Fruit fly (Drosophila melanogaster) whole organism, embryonic: ENCODE data around the gene Unr.

ENCODE experiments used
- CG10209 ChIP-seq: fragments of 200-800 bp; sonication (Bioruptor generic); optimal IDR thresholded peaks from 3 replicates; lab custom pipeline; 2017; ENCODE audit warnings: missing biosample characterization, mild to moderate bottlenecking, missing genetic modification characterization, missing genetic modification reagents
- CG10979 ChIP-seq: fragments of 200-800 bp; sonication (Bioruptor generic); optimal IDR thresholded peaks from 2 replicates; lab custom pipeline; 2018; ENCODE audit warnings: missing biosample characterization, mild to moderate bottlenecking, missing genetic modification characterization, moderate library complexity
- CG11085 ChIP-seq: fragments of 200-800 bp; sonication (Bioruptor generic); IDR thresholded peaks from 2 replicates; pipeline ENCODE4 v1.3.6; 2022; ENCODE audit warnings: missing biosample characterization, missing genetic modification characterization
- CG11504 ChIP-seq: fragments of 200-800 bp; sonication (Bioruptor generic); optimal IDR thresholded peaks from 3 replicates; lab custom pipeline; 2019; ENCODE audit warnings: missing biosample characterization, mild to moderate bottlenecking, missing genetic modification characterization, moderate library complexity
- CG11696 ChIP-seq: fragments of 200-800 bp; sonication (Bioruptor generic); IDR thresholded peaks from 2 replicates; pipeline ENCODE4 v1.3.6; 2022; ENCODE audit warnings: missing biosample characterization, missing genetic modification characterization
- CG15479 ChIP-seq: fragments of 200-800 bp; sonication (Bioruptor generic); optimal IDR thresholded peaks from 3 replicates; lab custom pipeline; 2019; ENCODE audit warnings: missing biosample characterization, mild to moderate bottlenecking, missing genetic modification characterization, moderate library complexity
- CG15601 ChIP-seq: fragments of 200-800 bp; sonication (Bioruptor generic); optimal IDR thresholded peaks from 3 replicates; lab custom pipeline; 2019; ENCODE audit warnings: missing biosample characterization, mild to moderate bottlenecking, missing genetic modification characterization, moderate library complexity
- CG18011 ChIP-seq: fragments of 200-800 bp; sonication (Bioruptor generic); optimal IDR thresholded peaks from 2 replicates; lab custom pipeline; 2017; ENCODE audit warnings: missing biosample characterization, missing genetic modification characterization, mild to moderate bottlenecking, moderate library complexity, missing genotype
- CG3163 ChIP-seq: fragments of 200-800 bp; sonication (Bioruptor generic); optimal IDR thresholded peaks from 3 replicates; lab custom pipeline; 2016; ENCODE audit warnings: missing biosample characterization, missing genetic modification characterization
- CG32772 ChIP-seq: fragments of 200-800 bp; sonication (Bioruptor generic); IDR thresholded peaks from 2 replicates; pipeline ENCODE4 v1.3.6; 2022; ENCODE audit warnings: missing biosample characterization, missing genetic modification characterization
- CG33557 ChIP-seq: fragments of 200-800 bp; sonication (Bioruptor generic); optimal IDR thresholded peaks from 2 replicates; lab custom pipeline; 2019; ENCODE audit warnings: missing biosample characterization, mild to moderate bottlenecking, missing genetic modification characterization, moderate library complexity
- CG34376 ChIP-seq: fragments of 200-800 bp; sonication (Bioruptor generic); optimal IDR thresholded peaks from 2 replicates; lab custom pipeline; 2018; ENCODE audit warnings: missing biosample characterization, mild to moderate bottlenecking, missing genetic modification characterization
- CG4328 ChIP-seq: fragments of 200-800 bp; sonication (Bioruptor generic); optimal IDR thresholded peaks from 3 replicates; lab custom pipeline; 2017; ENCODE audit warnings: missing biosample characterization, missing genetic modification reagents, missing genetic modification characterization
- CG7839 ChIP-seq: fragments of 200-800 bp; sonication (Bioruptor generic); optimal IDR thresholded peaks from 3 replicates; lab custom pipeline; 2018; ENCODE audit warnings: missing biosample characterization, mild to moderate bottlenecking, missing genetic modification characterization, moderate library complexity
- CG8388 ChIP-seq: fragments of 200-800 bp; sonication (Bioruptor generic); optimal IDR thresholded peaks from 2 replicates; lab custom pipeline; 2019; ENCODE audit warnings: missing biosample characterization, mild to moderate bottlenecking, missing genetic modification characterization, moderate library complexity
- CG9609 ChIP-seq: fragments of 200-800 bp; sonication (Bioruptor generic); optimal IDR thresholded peaks from 3 replicates; lab custom pipeline; 2016; ENCODE audit warnings: missing biosample characterization, missing genetic modification characterization
- CG9797 ChIP-seq: fragments of 200-800 bp; sonication (Bioruptor generic); optimal IDR thresholded peaks from 3 replicates; lab custom pipeline; 2018; ENCODE audit warnings: missing biosample characterization, mild to moderate bottlenecking, missing genetic modification characterization
- Dek ChIP-seq: fragments of 200-800 bp; sonication (Bioruptor generic); optimal IDR thresholded peaks from 3 replicates; lab custom pipeline; 2019; ENCODE audit warnings: missing biosample characterization, mild to moderate bottlenecking, missing genetic modification characterization, moderate library complexity
- Elba2 ChIP-seq: fragments of 200-800 bp; sonication (Bioruptor generic); optimal IDR thresholded peaks from 3 replicates; lab custom pipeline; 2016; ENCODE audit warnings: missing biosample characterization, missing genetic modification characterization
- Ets65A ChIP-seq: fragments of 200-800 bp; sonication (Bioruptor generic); peaks from one replicate; lab custom pipeline; 2016; ENCODE audit warnings: missing biosample characterization, missing genetic modification characterization
- Ets97D ChIP-seq: fragments of 200-800 bp; sonication (Bioruptor generic); optimal IDR thresholded peaks from 3 replicates; lab custom pipeline; 2016; ENCODE audit warnings: missing biosample characterization, missing genetic modification characterization
- Hr3 ChIP-seq: fragments of 200-800 bp; sonication (Bioruptor generic); optimal IDR thresholded peaks from 3 replicates; lab custom pipeline; 2016; ENCODE audit warnings: missing biosample characterization, missing genetic modification characterization
- Jarid2 ChIP-seq: fragments of 200-800 bp; sonication (Bioruptor generic); optimal IDR thresholded peaks from 3 replicates; lab custom pipeline; 2017; ENCODE audit warnings: mild to moderate bottlenecking, missing biosample characterization, missing genetic modification reagents, missing genetic modification characterization
- Lim3 ChIP-seq: fragments of 200-800 bp; sonication (Bioruptor generic); IDR thresholded peaks from 2 replicates; pipeline ENCODE4 v1.3.6; 2022; ENCODE audit warnings: missing biosample characterization, missing genetic modification characterization
- MESR4 ChIP-seq: fragments of 200-800 bp; sonication (Bioruptor generic); optimal IDR thresholded peaks from 2 replicates; lab custom pipeline; 2018; ENCODE audit warnings: missing biosample characterization, mild to moderate bottlenecking, missing genetic modification characterization, moderate library complexity
- Med ChIP-seq: fragments of 200-800 bp; sonication (Bioruptor generic); peaks from one replicate; lab custom pipeline; 2016; ENCODE audit warnings: missing biosample characterization, missing genetic modification characterization, mild to moderate bottlenecking, inconsistent platforms, moderate library complexity
- Meics ChIP-seq: fragments of 200-800 bp; sonication (Bioruptor generic); optimal IDR thresholded peaks from 2 replicates; lab custom pipeline; 2017; ENCODE audit warnings: missing biosample characterization, mild to moderate bottlenecking, missing genetic modification characterization
- Nf-YB ChIP-seq: fragments of 200-800 bp; sonication (Bioruptor generic); optimal IDR thresholded peaks from 3 replicates; lab custom pipeline; 2019; ENCODE audit warnings: missing biosample characterization, mild to moderate bottlenecking, missing genetic modification characterization, moderate library complexity
- Oli ChIP-seq: fragments of 200-800 bp; sonication (Bioruptor generic); optimal IDR thresholded peaks from 2 replicates; lab custom pipeline; 2018; ENCODE audit warnings: missing biosample characterization, mild to moderate bottlenecking, missing genetic modification characterization, moderate library complexity
- Stat92E ChIP-seq, 3 experiments: fragments of >200 bp in 2 of 3; fragments of 200-800 bp in 1 of 3; sonication (Bioruptor generic) in 1 of 3; optimal IDR thresholded peaks; 2 replicates each; lab custom pipeline; 2017 to 2019; ENCODE audit warnings: missing biosample characterization in 3 of 3, missing genetic modification characterization in 3 of 3, mild to moderate bottlenecking in 1 of 3, moderate library complexity in 1 of 3
- Vsx1 ChIP-seq: fragments of 200-800 bp; sonication (Bioruptor generic); optimal IDR thresholded peaks from 2 replicates; lab custom pipeline; 2017; ENCODE audit warnings: missing biosample characterization, mild to moderate bottlenecking, missing genetic modification characterization, missing genetic modification reagents
- az2 ChIP-seq: fragments of 200-800 bp; sonication (Bioruptor generic); optimal IDR thresholded peaks from 3 replicates; lab custom pipeline; 2016; ENCODE audit warnings: missing biosample characterization, missing genetic modification characterization
- btn ChIP-seq: fragments of 200-800 bp; sonication (Bioruptor generic); optimal IDR thresholded peaks from 2 replicates; lab custom pipeline; 2016; ENCODE audit warnings: missing biosample characterization, missing genetic modification characterization
- corto ChIP-seq: fragments of 200-800 bp; sonication (Bioruptor generic); optimal IDR thresholded peaks from 2 replicates; lab custom pipeline; 2016; ENCODE audit warnings: missing biosample characterization, mild to moderate bottlenecking, missing genetic modification characterization, moderate library complexity
- crp ChIP-seq, 2 experiments: fragments of 200-800 bp; sonication (Bioruptor generic); optimal IDR thresholded peaks; 2 replicates in 1 of 2; 3 replicates in 1 of 2; lab custom pipeline; 2017; ENCODE audit warnings: missing biosample characterization in 2 of 2, missing genetic modification characterization in 2 of 2, mild to moderate bottlenecking in 1 of 2, moderate library complexity in 1 of 2
- cwo ChIP-seq: fragments of 200-800 bp; sonication (Bioruptor generic); optimal IDR thresholded peaks from 3 replicates; lab custom pipeline; 2017; ENCODE audit warnings: missing biosample characterization, missing genetic modification characterization, mild to moderate bottlenecking, moderate library complexity, missing genetic modification reagents
- emc ChIP-seq: fragments of 200-800 bp; sonication (Bioruptor generic); optimal IDR thresholded peaks from 2 replicates; lab custom pipeline; 2016; ENCODE audit warnings: missing biosample characterization, missing genetic modification characterization
- exex ChIP-seq: fragments of 200-800 bp; sonication (Bioruptor generic); optimal IDR thresholded peaks from 4 replicates; lab custom pipeline; 2018; ENCODE audit warnings: missing biosample characterization, mild to moderate bottlenecking, missing genetic modification characterization, moderate library complexity
- ind ChIP-seq: fragments of 200-800 bp; sonication (Bioruptor generic); optimal IDR thresholded peaks from 3 replicates; lab custom pipeline; 2016; ENCODE audit warnings: missing biosample characterization, missing genetic modification characterization
- inv ChIP-seq: fragments of 200-800 bp; sonication (Bioruptor generic); IDR thresholded peaks from 2 replicates; pipeline ENCODE4 v1.3.6; 2022; ENCODE audit warnings: missing biosample characterization, missing genetic modification characterization; ENCODE audit not compliant: partially characterized antibody
- lab ChIP-seq: fragments of 200-800 bp; sonication (Bioruptor generic); optimal IDR thresholded peaks from 3 replicates; lab custom pipeline; 2017; ENCODE audit warnings: missing biosample characterization, missing genetic modification characterization, mild to moderate bottlenecking, moderate library complexity, missing genetic modification reagents
- slp2 ChIP-seq: fragments of 200-800 bp; sonication (Bioruptor generic); optimal IDR thresholded peaks from 2 replicates; lab custom pipeline; 2016; ENCODE audit warnings: missing biosample characterization, missing genetic modification characterization
- twi ChIP-seq: fragments of 200-800 bp; optimal IDR thresholded peaks from 2 replicates; lab custom pipeline; 2019; ENCODE audit warnings: missing biosample characterization, mild to moderate bottlenecking, missing genetic modification characterization, moderate library complexity
- unpg ChIP-seq: fragments of 200-800 bp; sonication (Bioruptor generic); optimal IDR thresholded peaks from 3 replicates; lab custom pipeline; 2018; ENCODE audit warnings: missing biosample characterization, mild to moderate bottlenecking, missing genetic modification characterization, moderate library complexity
- zfh1 ChIP-seq: fragments of 200-800 bp; sonication (Bioruptor generic); IDR thresholded peaks from 3 replicates; pipeline ENCODE4 v1.3.6; 2022; ENCODE audit warnings: missing biosample characterization, missing genetic modification characterization

The Unr gene

DNA sequence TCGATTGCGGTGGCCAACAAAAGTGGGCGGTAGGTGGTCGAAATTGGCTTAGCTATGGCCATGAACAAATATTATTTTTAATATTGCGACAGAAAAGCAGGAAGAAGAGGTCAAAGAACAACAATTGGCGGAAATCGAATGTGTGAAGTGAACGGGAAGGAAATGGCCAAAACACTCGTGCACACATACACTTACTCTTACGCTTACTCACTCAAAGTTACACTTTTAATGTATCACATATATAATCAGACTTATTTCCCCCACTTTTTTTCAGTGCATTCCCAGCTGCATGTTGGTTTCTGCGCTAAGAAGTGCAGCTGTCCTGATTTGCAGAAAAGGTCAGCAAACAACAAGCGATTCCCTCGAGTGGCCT lies 6.3 kb upstream of the Unr start (continued):
- no peak for TF ChIP-seq CG9609 (GFP tag; lab: Kevin White, UChicago)
- TF ChIP-seq Lim3 (GFP tag; lab: Robert Waterston, UW): no peak
- TF ChIP-seq CG10979 (tag; lab: Kevin White, UChicago): peak; percentile 40
- peak; percentile 28 for TF ChIP-seq Oli (tag; lab: Kevin White, UChicago)
- TF ChIP-seq crp (GFP tag; optimal IDR thresholded peaks at IDR 0.05; lab: Kevin White, UChicago): no peak
- peak; percentile 13 for TF ChIP-seq CG7839 (tag; lab: Kevin White, UChicago)
- peak; percentile 50 for TF ChIP-seq CG11504 (tag; lab: Kevin White, UChicago)
- TF ChIP-seq, all 482 proteins: peak for 53

DNA sequence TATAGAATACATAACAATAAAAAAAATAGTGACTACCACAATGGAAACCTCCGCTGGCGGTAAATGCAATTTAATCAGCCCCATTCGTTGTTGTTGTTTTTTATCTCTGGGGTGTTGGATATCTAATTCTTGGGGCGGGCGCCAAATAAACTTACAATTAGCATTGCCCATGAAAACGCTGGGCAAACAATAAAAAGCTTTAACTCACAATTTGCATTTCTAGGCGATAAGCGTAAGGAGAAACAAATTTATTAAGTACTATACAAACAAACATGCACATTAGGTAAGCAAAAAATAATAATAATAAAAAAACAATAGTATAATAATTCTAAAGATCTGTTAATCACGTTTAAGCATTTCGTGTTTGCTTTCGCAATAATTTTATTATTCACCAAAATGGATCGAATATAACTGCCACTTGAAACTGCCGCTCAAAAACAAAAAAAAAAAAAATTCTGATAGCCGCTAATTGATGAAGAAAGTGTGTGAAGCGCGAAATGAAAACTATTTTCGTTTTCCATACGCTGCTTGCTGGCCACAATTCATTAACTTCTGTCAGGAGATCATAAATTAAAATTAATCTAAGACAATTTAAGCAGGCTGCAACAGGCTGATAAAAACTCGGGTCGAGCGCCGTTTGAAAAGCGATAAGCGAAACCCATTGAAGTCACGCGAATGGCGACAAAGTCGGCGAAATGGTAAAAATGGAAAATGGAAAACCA lies 5.8 kb upstream of the Unr start:
- TF ChIP-seq CG15479 (GFP tag; lab: Kevin White, UChicago): peak; percentile 58
- TF ChIP-seq CG34376 (GFP tag; lab: Kevin White, UChicago): peak; percentile 24
- no peak for TF ChIP-seq btn
- peak; percentile 49 for TF ChIP-seq cwo (GFP tag; lab: Kevin White, UChicago)
- peak; percentile 17 for TF ChIP-seq corto (GFP tag; lab: Kevin White, UChicago)
- TF ChIP-seq twi (tag; lab: Kevin White, UChicago): no peak
- TF ChIP-seq Ets65A (GFP tag; lab: Kevin White, UChicago): no peak
- TF ChIP-seq Med (GFP tag; lab: Kevin White, UChicago): peak; percentile 23
- no peak for TF ChIP-seq CG8388
- TF ChIP-seq Jarid2 (GFP tag; lab: Kevin White, UChicago): no peak
- no peak for TF ChIP-seq CG11085 (GFP tag; lab: Robert Waterston, UW)
- peak; percentile 8 for TF ChIP-seq CG4328 (GFP tag; lab: Kevin White, UChicago)
- TF ChIP-seq Elba2: no peak
- no peak for TF ChIP-seq az2
- peak; percentile 83 for TF ChIP-seq exex (tag; lab: Kevin White, UChicago)
- TF ChIP-seq Dek (tag; lab: Kevin White, UChicago): no peak
- no peak for TF ChIP-seq Ets97D (GFP tag; lab: Kevin White, UChicago)
- no peak for TF ChIP-seq ind (GFP tag; lab: Kevin White, UChicago)
- no peak for TF ChIP-seq inv (GFP tag; lab: Robert Waterston, UW)
- TF ChIP-seq lab (GFP tag; lab: Kevin White, UChicago): peak; percentile 41
- no peak for TF ChIP-seq MESR4 (GFP tag; lab: Kevin White, UChicago)
- TF ChIP-seq Stat92E (GFP tag; optimal IDR thresholded peaks at IDR 0.05; lab: Kevin White, UChicago): no peak

DNA sequence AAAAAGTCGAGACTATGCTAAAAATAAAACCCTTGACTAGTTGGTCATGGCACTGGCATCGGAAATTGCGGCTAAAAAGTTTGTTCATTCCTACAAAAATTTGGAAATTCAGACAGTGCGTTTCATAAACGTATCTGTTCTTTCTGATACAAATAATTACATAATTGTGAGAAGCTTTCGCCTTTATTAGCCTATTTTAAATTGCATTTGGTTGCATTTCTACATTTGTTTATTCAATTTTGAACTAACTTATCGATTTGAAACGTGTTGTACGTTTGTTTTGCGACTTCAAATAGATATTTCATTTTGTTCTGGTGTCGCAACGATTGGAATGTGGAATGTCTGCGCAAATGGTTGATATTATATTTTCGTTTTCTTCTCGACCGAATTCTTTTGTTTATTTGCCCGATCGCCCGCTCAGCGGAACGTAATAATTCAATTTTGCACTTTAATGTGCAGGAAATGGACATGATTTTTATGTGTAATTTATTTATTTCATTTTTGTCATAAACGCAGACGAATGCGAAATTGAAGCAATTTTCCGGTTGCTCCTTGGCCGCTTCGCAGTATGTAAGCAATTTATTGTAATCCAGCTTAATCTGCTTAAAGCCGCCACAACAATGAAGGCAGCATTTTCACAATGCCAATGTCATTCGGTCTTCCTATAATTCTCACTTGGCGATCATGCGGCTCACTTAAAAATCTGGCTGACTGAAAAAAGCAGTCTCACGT lies 4.0 kb upstream of the Unr start:
- TF ChIP-seq Vsx1: no peak
- TF ChIP-seq Nf-YB (GFP tag; lab: Kevin White, UChicago): no peak
- no peak for TF ChIP-seq CG33557
- no peak for TF ChIP-seq CG11696 (GFP tag; lab: Robert Waterston, UW)
- no peak for TF ChIP-seq zfh1 (GFP tag; lab: Robert Waterston, UW)
- TF ChIP-seq emc (GFP tag; lab: Kevin White, UChicago): no peak
- peak; percentile 79 for TF ChIP-seq lab (GFP tag; lab: Kevin White, UChicago)
- peak; percentile 18 for TF ChIP-seq CG3163
- no peak for TF ChIP-seq CG32772
- peak; percentile 13 for TF ChIP-seq Ets97D (GFP tag; lab: Kevin White, UChicago)
- TF ChIP-seq CG18011 (GFP tag; lab: Kevin White, UChicago): no peak
- peak; percentile 19 for TF ChIP-seq CG10209 (GFP tag; lab: Kevin White, UChicago)
- no peak for TF ChIP-seq CG9797 (GFP tag; lab: Kevin White, UChicago)
- peak; percentile 6 for TF ChIP-seq Hr3 (GFP tag; lab: Kevin White, UChicago)
- peak; percentile 61 for TF ChIP-seq Meics (GFP tag; lab: Kevin White, UChicago)
- TF ChIP-seq CG15601: no peak
- peak; percentile 15 for TF ChIP-seq slp2 (GFP tag; lab: Kevin White, UChicago)
- TF ChIP-seq unpg (GFP tag; lab: Kevin White, UChicago): peak; percentile 72
